Fruit fly (Drosophila melanogaster) whole organism: ENCODE data around the gene Atat.

Source experiments
- CG8478 ChIP-seq: fragments of >200 bp; optimal IDR thresholded peaks from 2 replicates; lab custom pipeline; 2018; ENCODE audit warnings: inconsistent platforms
- Dll ChIP-seq: fragments of >200 bp; optimal IDR thresholded peaks from 2 replicates; lab custom pipeline; 2017
- EcR ChIP-seq, 2 experiments: fragments of >200 bp; optimal IDR thresholded peaks; 2 replicates each; lab custom pipeline; 2017; ENCODE audit warnings: missing biosample characterization in 2 of 2, missing genetic modification characterization in 2 of 2, missing genetic modification reagents in 2 of 2
- pan ChIP-seq: fragments of >200 bp; optimal IDR thresholded peaks from 2 replicates; lab custom pipeline; 2017
- psq ChIP-seq: fragments of >200 bp; optimal IDR thresholded peaks from 2 replicates; lab custom pipeline; 2017

DNA sequence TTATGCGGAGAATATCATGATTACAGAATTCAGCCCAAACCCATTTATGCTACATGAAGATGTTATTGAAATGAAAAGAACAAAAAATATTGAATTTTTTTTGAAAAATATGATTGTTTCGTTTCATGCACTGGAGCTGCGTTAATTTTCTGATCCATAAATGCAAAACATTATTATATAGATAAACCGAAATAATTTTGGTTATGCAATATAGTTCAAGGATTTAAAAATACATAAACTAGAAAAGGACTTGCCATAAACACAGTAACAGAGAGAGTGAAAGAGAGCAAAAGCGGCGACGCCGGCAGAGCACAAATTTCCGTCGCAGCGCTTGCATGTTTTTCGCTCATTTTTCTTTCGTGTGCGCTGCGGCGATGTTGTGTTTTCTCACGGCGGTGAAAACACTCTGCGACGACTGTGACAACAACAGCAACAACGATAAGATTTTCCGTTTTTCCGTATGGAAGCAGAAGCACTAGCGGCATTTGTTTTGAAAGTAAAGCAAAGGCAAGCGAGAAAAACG is 35.8 kb upstream of the Atat start:
- TF ChIP-seq psq (lab: Kevin White, UChicago) (no peak), pan (no peak), EcR (GFP tag; optimal IDR thresholded peaks at IDR 0.05; lab: Kevin White, UChicago) (no peak), Dll (lab: Kevin White, UChicago) (peak; percentile 41), CG8478 (lab: Kevin White, UChicago) (no peak)
